Worm (Caenorhabditis elegans): Measurements from ENCODE around the gene C02H6.1.
A peak's percentile ranks its signal among the peaks of the same experiment; 100 is the strongest.

The C02H6.1 gene

DNA sequence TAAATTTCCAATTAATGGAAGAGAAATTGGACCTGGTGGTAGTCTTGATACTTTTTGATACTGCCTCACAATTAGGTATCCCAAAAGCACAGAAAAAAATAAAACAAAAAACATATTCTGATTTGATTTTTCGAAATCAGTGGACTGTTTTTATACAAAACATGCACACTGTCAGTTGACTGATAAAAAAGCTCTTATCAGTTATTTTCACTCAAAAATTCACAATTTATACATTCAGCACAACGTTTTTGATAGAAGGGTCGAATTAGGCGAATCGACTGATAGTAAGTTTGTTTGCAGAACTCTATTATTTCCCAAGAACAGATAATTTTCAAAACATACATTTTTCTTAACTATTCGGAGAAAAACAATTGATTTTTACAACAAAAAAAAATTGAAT lies 25.6 kb downstream of the C02H6.1 start, which contains the start of gene cyp-35A2:
cyp-35A2 (minus strand) TSS at position 124 of the 400 bp plus-strand sequence.
- TF ChIP-seq dve-1 (tag; optimal IDR thresholded peaks at IDR 0.05; ENCODE audit: insufficient read depth) (no peak), daf-16 (GFP tag; optimal IDR thresholded peaks at IDR 0.05) (no peak), daf-16 (tag; optimal IDR thresholded peaks at IDR 0.05) (peak; percentile 91), ZK337.2 (GFP tag; IDR thresholded peaks at IDR 0.05) (no peak), pqm-1 (tag; optimal IDR thresholded peaks at IDR 0.05) (peak; percentile 52), hlh-11 (tag; optimal IDR thresholded peaks at IDR 0.05) (peak; percentile 53), mep-1 (tag; optimal IDR thresholded peaks at IDR 0.05) (no peak), snpc-4 (tag; optimal IDR thresholded peaks at IDR 0.05) (no peak), pha-4 (GFP tag; IDR thresholded peaks at IDR 0.05) (no peak), pha-4 (tag; optimal IDR thresholded peaks at IDR 0.05) (no peak), ceh-44 (GFP tag; IDR thresholded peaks at IDR 0.05) (no peak), nhr-42 (GFP tag; IDR thresholded peaks at IDR 0.05) (no peak), sdz-12 (GFP tag; optimal IDR thresholded peaks at IDR 0.05) (no peak), nhr-28 (tag; optimal IDR thresholded peaks at IDR 0.05) (peak; percentile 71), F26F4.8 (GFP tag; conservative IDR thresholded peaks at IDR 0.05) (no peak), dmd-6 (GFP tag; IDR thresholded peaks at IDR 0.05) (peak; percentile 57; the same call in 1 of the 2 replicates), ama-1 (optimal IDR thresholded peaks at IDR 0.05) (no peak)

DNA sequence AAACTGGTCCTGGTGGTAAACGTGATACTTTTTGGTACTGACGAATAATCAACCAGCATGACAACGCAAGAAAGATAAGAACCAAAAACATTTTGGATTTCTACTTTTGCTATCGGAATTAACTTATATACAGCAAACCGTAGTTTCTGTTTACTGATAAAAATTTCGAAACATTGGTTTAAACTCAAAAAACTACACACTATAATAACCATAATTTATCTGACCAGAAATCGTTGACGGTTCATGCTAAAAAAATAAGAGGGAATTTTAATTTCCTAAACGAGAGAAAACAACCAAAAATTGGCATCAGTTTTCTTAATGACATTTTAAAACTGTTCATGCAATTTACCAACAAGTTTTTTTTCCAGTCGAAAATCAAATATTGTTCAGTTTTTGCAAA lies 28.0 kb downstream of the C02H6.1 start, which contains the start of gene cyp-35A1:
cyp-35A1 (minus strand) TSS at position 101 of the 400 bp plus-strand sequence.
- TF ChIP-seq daf-16 (GFP tag; optimal IDR thresholded peaks at IDR 0.05) (no peak), daf-16 (tag; optimal IDR thresholded peaks at IDR 0.05) (no peak), duxl-1 (tag; optimal IDR thresholded peaks at IDR 0.05; ENCODE audit: poor library complexity) (no peak), nhr-25 (tag; optimal IDR thresholded peaks at IDR 0.05; ENCODE audit: borderline replicate concordance, insufficient read depth) (no peak)

DNA sequence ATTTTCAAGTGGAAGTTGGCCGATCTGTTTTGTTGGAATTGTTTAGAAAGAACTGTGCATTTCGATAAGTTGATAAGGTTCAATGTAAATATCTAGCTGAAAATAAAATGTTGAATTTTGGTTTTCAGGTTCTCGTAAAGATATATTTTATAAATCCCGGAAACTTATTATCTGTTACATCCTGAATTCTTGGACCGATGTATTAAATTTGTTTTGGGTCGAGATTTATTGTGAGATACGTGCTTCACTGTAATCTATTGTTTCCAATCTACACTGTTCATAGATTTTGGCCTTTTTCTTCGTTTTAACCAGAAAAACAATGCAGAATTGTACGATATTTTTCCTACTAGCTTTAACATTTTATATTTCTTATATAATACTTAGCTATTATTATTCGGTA lies 32.5 kb downstream of the C02H6.1 start, which contains the start of gene C03G6.6:
C03G6.6 (plus strand) TSS at position 301 of the 400 bp plus-strand sequence.
- TF ChIP-seq lir-3 (tag; optimal IDR thresholded peaks at IDR 0.05): no peak
- no peak for TF ChIP-seq jun-1 (tag; optimal IDR thresholded peaks at IDR 0.05)
- no peak for TF ChIP-seq unc-130 (GFP tag; optimal IDR thresholded peaks at IDR 0.05)

DNA sequence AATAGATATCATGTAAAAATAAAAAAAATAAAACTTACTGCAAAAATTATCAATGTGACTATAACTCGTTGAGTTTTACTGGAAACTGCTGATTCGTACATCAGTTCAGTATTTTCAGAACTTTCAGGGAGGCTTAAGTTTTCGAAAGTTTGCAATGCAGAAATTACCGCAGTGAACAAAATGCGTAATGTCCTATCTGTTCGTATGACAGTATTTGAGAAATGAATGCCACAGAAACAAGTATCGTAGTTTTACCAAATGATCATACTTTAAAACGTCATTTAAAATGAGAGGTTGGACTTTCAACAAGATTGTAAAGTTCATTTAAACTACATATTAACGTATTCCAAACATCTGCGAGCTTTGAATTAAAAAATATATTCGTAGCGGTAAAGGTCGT lies 33.0 kb downstream of the C02H6.1 start, which contains the start of gene C03G6.21:
C03G6.21 (minus strand) TSS at position 101 of the 400 bp plus-strand sequence.
- TF ChIP-seq hmg-1.1 (GFP tag; IDR thresholded peaks at IDR 0.05) (no peak), ceh-62 (tag; optimal IDR thresholded peaks at IDR 0.05) (no peak), saeg-2 (GFP tag; IDR thresholded peaks at IDR 0.05) (no peak), spr-1 (tag; optimal IDR thresholded peaks at IDR 0.05) (no peak), set-16 (GFP tag; IDR thresholded peaks at IDR 0.05) (no peak), nhr-48 (tag; optimal IDR thresholded peaks at IDR 0.05) (no peak), ceh-44 (GFP tag; IDR thresholded peaks at IDR 0.05) (no peak), Y48G9A.11 (GFP tag; IDR thresholded peaks at IDR 0.05) (no peak), nhr-42 (GFP tag; IDR thresholded peaks at IDR 0.05) (no peak), lir-3 (tag; optimal IDR thresholded peaks at IDR 0.05) (no peak), ceh-20 (GFP tag; IDR thresholded peaks at IDR 0.05) (no peak)

DNA sequence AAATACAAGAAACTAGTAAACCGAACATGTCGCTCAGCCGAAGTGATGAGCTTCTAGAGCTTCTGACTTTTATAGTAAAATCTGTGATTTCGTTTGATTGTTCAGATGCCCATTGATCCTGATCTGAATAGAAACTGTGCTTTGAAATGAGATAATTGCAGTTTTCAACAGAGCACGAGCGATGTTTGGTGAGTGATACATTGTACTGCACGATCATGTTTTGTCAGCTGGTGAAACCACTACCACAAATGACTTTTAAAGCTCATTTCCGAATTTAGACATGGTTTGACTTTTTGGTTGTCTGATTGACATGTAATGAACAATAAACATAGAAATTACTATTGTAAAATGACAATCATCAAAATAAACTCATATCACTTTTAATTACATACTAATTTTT lies 34.2 kb downstream of the C02H6.1 start, which contains the start of gene tag-293:
tag-293 (minus strand) TSS at position 101 of the 400 bp plus-strand sequence.
- TF ChIP-seq F44E2.7 (GFP tag; IDR thresholded peaks at IDR 0.05) (no peak), mdl-1 (tag; optimal IDR thresholded peaks at IDR 0.05) (no peak), pqm-1 (tag; optimal IDR thresholded peaks at IDR 0.05) (no peak), php-3 (GFP tag; IDR thresholded peaks at IDR 0.05) (no peak), dve-1 (tag; optimal IDR thresholded peaks at IDR 0.05; ENCODE audit: insufficient read depth) (no peak), arid-1 (GFP tag; conservative IDR thresholded peaks at IDR 0.05) (no peak), hmg-1.1 (GFP tag; IDR thresholded peaks at IDR 0.05) (no peak), F10B5.3 (tag; optimal IDR thresholded peaks at IDR 0.05) (no peak), hlh-30 (tag; optimal IDR thresholded peaks at IDR 0.05; ENCODE audit: insufficient read depth) (no peak), set-16 (GFP tag; IDR thresholded peaks at IDR 0.05) (no peak), D1046.2 (GFP tag; IDR thresholded peaks at IDR 0.05) (no peak), tag-97 (GFP tag; IDR thresholded peaks at IDR 0.05) (no peak), rbr-2 (tag; optimal IDR thresholded peaks at IDR 0.05) (no peak)

Data from whole organism, L4 larva.